Fruit fly (Drosophila melanogaster): ENCODE data around the gene CG13931.

The CG13931 gene

DNA sequence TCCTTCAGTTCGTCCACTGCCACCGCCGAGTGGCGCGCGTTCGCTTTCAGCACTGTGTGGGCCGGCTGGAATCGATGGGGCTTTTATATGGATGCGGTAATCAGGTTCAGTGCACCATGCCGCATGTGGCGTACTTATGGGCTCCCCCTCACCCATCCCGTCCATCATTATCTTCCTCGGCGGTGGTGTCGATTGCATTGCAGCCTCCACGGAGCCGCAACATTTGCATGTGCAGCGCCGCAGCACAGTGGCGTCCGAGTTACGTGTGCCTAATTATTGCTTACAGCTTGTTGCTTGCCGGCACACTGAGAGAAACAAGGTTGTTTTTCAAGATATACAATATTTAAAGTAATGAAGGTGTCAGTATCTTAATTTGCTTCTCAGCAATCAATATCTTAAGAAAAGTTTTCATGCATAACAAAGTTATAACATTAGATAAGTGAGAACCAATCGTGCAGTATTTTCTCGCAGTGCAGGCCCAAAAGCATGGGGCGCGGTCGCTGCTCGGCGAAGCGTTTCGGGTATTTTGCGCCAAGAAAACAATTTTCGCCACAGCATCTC is at the start of gene CG13931 (continued):
- TF ChIP-seq Sox15 (GFP tag; optimal IDR thresholded peaks at IDR 0.05) (peak; percentile 37), Sox102F (GFP tag; optimal IDR thresholded peaks at IDR 0.05) (peak; percentile 64), CG8119 (GFP tag; IDR thresholded peaks at IDR 0.05) (peak; percentile 82), Smox (GFP tag; optimal IDR thresholded peaks at IDR 0.05) (peak; percentile 51), Eip75B (GFP tag; optimal IDR thresholded peaks at IDR 0.05) (peak; percentile 65), Gug (GFP tag; IDR thresholded peaks at IDR 0.05) (peak; percentile 62), Hr38 (GFP tag; optimal IDR thresholded peaks at IDR 0.05) (no peak), topi (GFP tag; optimal IDR thresholded peaks at IDR 0.05) (peak; percentile 53), CG6792 (GFP tag; optimal IDR thresholded peaks at IDR 0.05) (peak; percentile 67)

DNA sequence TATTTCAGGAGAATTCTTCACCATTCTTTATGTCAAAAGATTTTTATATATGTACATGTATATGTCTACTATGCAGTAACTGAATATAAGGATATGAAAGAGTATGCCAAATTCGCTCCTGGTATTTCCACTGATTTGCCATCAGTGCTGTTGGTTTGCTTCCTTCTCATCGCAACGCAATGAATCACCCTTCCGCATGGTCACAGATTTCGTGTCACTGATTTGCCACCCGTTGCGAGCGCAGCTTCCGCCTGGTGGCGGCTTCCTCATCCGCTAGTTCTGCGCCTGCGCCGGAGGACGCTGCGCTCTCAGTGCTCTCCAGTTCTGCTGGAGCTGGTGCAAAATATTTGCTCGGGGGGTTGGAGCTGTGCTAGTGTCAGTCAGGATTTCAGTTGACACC is 46.0 kb upstream of the CG13931 start:
- TF ChIP-seq Met (GFP tag; optimal IDR thresholded peaks at IDR 0.05) (peak; percentile 5), svp (GFP tag) (peak; percentile 38), CG32006 (GFP tag; optimal IDR thresholded peaks at IDR 0.05) (peak; percentile 5), acj6 (GFP tag; optimal IDR thresholded peaks at IDR 0.05) (no peak), esn (GFP tag; optimal IDR thresholded peaks at IDR 0.05) (peak; percentile 7), CG34406 (GFP tag; optimal IDR thresholded peaks at IDR 0.05) (no peak), Eip78C (GFP tag) (peak; percentile 57), ss (GFP tag; optimal IDR thresholded peaks at IDR 0.05) (peak in 1 of 2 experiments; percentile 25)

DNA sequence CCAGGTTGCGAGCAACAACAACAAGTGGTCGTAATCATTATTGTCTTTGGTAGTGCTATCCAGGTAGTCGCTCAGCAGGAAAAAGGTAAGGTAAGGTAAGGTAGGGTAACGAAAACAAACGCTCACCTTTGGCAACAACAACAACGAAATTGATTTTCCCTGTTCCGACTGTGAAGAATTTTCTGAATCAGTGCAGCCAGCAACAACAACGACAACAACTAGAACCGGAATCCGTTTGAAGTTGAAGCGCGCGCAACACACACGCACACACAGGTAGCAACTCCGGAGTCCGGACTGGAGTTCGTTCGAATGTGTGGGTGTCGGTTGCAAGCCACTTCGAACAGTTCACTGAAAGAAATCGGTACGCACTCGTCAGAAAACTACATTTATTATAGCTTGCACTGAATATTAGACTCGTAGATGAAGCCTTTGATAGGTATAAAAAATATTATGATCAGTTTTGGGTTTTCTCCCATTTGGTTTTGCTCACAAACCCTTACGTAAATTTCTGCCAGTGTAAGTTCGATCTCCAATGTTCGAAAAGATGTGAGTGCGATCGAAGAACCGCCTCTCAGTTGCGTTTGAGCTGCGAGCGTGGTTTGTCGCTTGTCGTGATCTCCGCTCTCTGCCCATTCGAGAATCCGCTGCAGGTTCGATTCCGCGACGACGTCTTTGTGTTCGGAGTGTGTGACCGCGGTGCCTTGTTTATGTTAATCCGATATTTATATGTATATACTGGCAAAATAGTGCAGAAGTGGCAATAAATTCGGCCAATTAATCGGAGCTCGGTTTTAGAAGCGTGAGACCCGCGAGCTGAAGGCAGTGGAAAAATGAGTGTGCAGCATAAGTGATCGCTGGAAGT is 44.4 kb upstream of the CG13931 start, which contains the start of gene CG13921:
CG13921 (plus strand) TSS at position 570 of the 862 bp plus-strand sequence.
- TF ChIP-seq pdm3 (GFP tag; optimal IDR thresholded peaks at IDR 0.05) (peak; percentile 100), CG3919 (GFP tag; optimal IDR thresholded peaks at IDR 0.05) (peak; percentile 100), Gug (GFP tag; IDR thresholded peaks at IDR 0.05) (peak; percentile 100), CG31627 (GFP tag; optimal IDR thresholded peaks at IDR 0.05) (peak; percentile 99), salr (GFP tag; optimal IDR thresholded peaks at IDR 0.05) (peak; percentile 98 to 99), CG8632 (GFP tag; optimal IDR thresholded peaks at IDR 0.05) (peak; percentile 99), Sox102F (GFP tag; optimal IDR thresholded peaks at IDR 0.05) (peak; percentile 99), Ets21C (GFP tag; optimal IDR thresholded peaks at IDR 0.05) (peak; percentile 99), acj6 (GFP tag; optimal IDR thresholded peaks at IDR 0.05) (peak; percentile 100), ss (GFP tag; optimal IDR thresholded peaks at IDR 0.05) (peak; percentile 99), Blimp-1 (GFP tag; optimal IDR thresholded peaks at IDR 0.05) (peak; percentile 97), Hr4 (GFP tag; optimal IDR thresholded peaks at IDR 0.05) (peak; percentile 99), Smox (GFP tag; optimal IDR thresholded peaks at IDR 0.05) (peak; percentile 99), CG10669 (GFP tag; optimal IDR thresholded peaks at IDR 0.05) (peak; percentile 100), CG11294 (GFP tag; IDR thresholded peaks at IDR 0.05) (peak; percentile 99), CG6276 (GFP tag; optimal IDR thresholded peaks at IDR 0.05) (peak; percentile 99), CG6792 (GFP tag; optimal IDR thresholded peaks at IDR 0.05) (peak; percentile 100), dac (GFP tag; optimal IDR thresholded peaks at IDR 0.05) (peak; percentile 99), CG11902 (GFP tag; optimal IDR thresholded peaks at IDR 0.05) (peak; percentile 99), CG7368 (GFP tag; optimal IDR thresholded peaks at IDR 0.05) (peak; percentile 100), Eip93F (GFP tag; optimal IDR thresholded peaks at IDR 0.05) (peak; percentile 99), CG11762 (GFP tag; optimal IDR thresholded peaks at IDR 0.05; ENCODE audit: insufficient read depth) (peak; percentile 100), vri (GFP tag; optimal IDR thresholded peaks at IDR 0.05) (peak; percentile 99), CG10631 (GFP tag; optimal IDR thresholded peaks at IDR 0.05) (peak; percentile 100), svp (GFP tag) (peak; percentile 100), CG8119 (GFP tag; IDR thresholded peaks at IDR 0.05) (peak; percentile 100), spab (GFP tag; optimal IDR thresholded peaks at IDR 0.05) (peak; percentile 100), achi (GFP tag; optimal IDR thresholded peaks at IDR 0.05) (peak; percentile 99), CG9139 (GFP tag; optimal IDR thresholded peaks at IDR 0.05) (peak; percentile 99), Sox14 (GFP tag; optimal IDR thresholded peaks at IDR 0.05) (peak; percentile 99), Hr38 (GFP tag; optimal IDR thresholded peaks at IDR 0.05) (peak; percentile 90), CG3032 (tag; optimal IDR thresholded peaks at IDR 0.05) (peak; percentile 100), Eip75B (GFP tag; optimal IDR thresholded peaks at IDR 0.05) (peak; percentile 100), Sox15 (GFP tag; optimal IDR thresholded peaks at IDR 0.05) (peak; percentile 99), OdsH (GFP tag; optimal IDR thresholded peaks at IDR 0.05) (peak; percentile 100), CG15336 (GFP tag; IDR thresholded peaks at IDR 0.05) (peak; percentile 100), CG8319 (GFP tag; optimal IDR thresholded peaks at IDR 0.05) (peak; percentile 99), Lpt (GFP tag; optimal IDR thresholded peaks at IDR 0.05) (peak; percentile 99)
